Worm (Caenorhabditis elegans) whole organism, L1 larva: ENCODE measurements around the gene cpz-2.

Experiments
- alr-1 ChIP-seq: fragments of 200-800 bp; sonication (Bioruptor generic); optimal IDR thresholded peaks from 2 replicates; lab custom pipeline; 2018; ENCODE audit warnings: borderline replicate concordance, mild to moderate bottlenecking, missing genetic modification characterization, missing compliant biosample characterization
- ceh-82 ChIP-seq, 3 experiments: fragments of 150-350 bp in 1 of 3; sonication (generic microtip) in 2 of 3; optimal IDR thresholded peaks; 2 replicates each; lab custom pipeline; 2014 to 2017; ENCODE audit warnings: missing biosample characterization in 3 of 3, missing genetic modification characterization in 3 of 3
- isw-1 ChIP-seq: fragments of 200-800 bp; sonication (Bioruptor generic); IDR thresholded peaks from 2 replicates; pipeline ENCODE4 v1.3.6; 2022; ENCODE audit warnings: missing genetic modification characterization, missing compliant biosample characterization
- nhr-12 ChIP-seq: sonication (generic microtip); optimal IDR thresholded peaks from 2 replicates; lab custom pipeline; 2017; ENCODE audit warnings: missing biosample characterization, missing genetic modification characterization
- nhr-20 ChIP-seq: sonication (generic microtip); optimal IDR thresholded peaks from 2 replicates; lab custom pipeline; 2016; ENCODE audit warnings: mild to moderate bottlenecking, missing genetic modification characterization, missing compliant biosample characterization
- nhr-237 ChIP-seq: fragments of 150-350 bp; optimal IDR thresholded peaks from 2 replicates; lab custom pipeline; 2014; ENCODE audit warnings: missing biosample characterization, missing genetic modification characterization
- nhr-76 ChIP-seq: sonication (generic microtip); optimal IDR thresholded peaks from 2 replicates; lab custom pipeline; 2017; ENCODE audit warnings: missing biosample characterization, missing genetic modification characterization
- pqm-1 ChIP-seq: sonication (generic microtip); optimal IDR thresholded peaks from 3 replicates; lab custom pipeline; 2017; ENCODE audit warnings: missing biosample characterization, missing genetic modification characterization

DNA sequence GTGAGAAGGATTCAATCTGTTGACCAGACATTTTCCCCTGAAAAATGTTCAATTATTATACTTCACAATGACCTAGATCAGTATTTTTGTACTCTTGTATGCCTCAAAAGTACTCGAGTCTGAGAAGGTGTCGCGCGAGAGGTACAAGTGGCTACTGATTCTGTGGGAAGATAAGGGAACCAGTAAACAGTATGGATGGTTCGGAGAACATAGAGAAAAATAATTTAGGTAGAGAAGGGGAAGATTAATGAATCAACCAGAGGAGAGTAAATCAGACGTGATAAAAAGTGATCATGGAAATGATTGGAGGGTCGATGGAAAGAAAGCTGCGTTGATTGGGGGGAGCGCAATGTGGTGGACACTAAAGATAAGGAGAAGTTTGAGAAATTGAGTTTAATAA lies 8.5 kb downstream of the cpz-2 start:
- TF ChIP-seq pqm-1 (tag; lab: Kevin White, UChicago) (no peak), isw-1 (GFP tag; lab: Robert Waterston, UW) (no peak), alr-1 (tag; lab: Kevin White, UChicago) (no peak), nhr-12 (tag; lab: Kevin White, UChicago) (no peak), ceh-82 (tag; optimal IDR thresholded peaks at IDR 0.05; lab: Kevin White, UChicago) (no peak), nhr-20 (peak; percentile 47), nhr-76 (tag; lab: Kevin White, UChicago) (no peak), nhr-237 (tag; lab: Kevin White, UChicago) (no peak)
